Fruit fly (Drosophila melanogaster) whole organism, embryonic: ENCODE results near the gene Pfas.
A peak's percentile ranks its signal among the peaks of the same experiment; 100 is the strongest.

Experiments
- Atf3 ChIP-seq: fragments of 200-800 bp; sonication (Bioruptor generic); optimal IDR thresholded peaks from 3 replicates; lab custom pipeline; 2016; ENCODE audit warnings: missing biosample characterization, missing genetic modification characterization
- Blimp-1 ChIP-seq: fragments of 200-800 bp; sonication (Bioruptor generic); optimal IDR thresholded peaks from 3 replicates; lab custom pipeline; 2018; ENCODE audit warnings: missing biosample characterization, missing genetic modification characterization, mild to moderate bottlenecking, moderate library complexity, missing genetic modification reagents
- CG10543 ChIP-seq: fragments of 200-800 bp; sonication (Bioruptor generic); optimal IDR thresholded peaks from 3 replicates; lab custom pipeline; 2017; ENCODE audit warnings: missing biosample characterization, mild to moderate bottlenecking, missing genetic modification characterization, moderate library complexity
- CG10654 ChIP-seq: fragments of 200-800 bp; sonication (Bioruptor generic); optimal IDR thresholded peaks from 2 replicates; lab custom pipeline; 2016; ENCODE audit warnings: missing biosample characterization, missing genetic modification characterization
- CG10979 ChIP-seq: fragments of 200-800 bp; sonication (Bioruptor generic); optimal IDR thresholded peaks from 2 replicates; lab custom pipeline; 2018; ENCODE audit warnings: missing biosample characterization, mild to moderate bottlenecking, missing genetic modification characterization, moderate library complexity
- CG12104 ChIP-seq: fragments of 200-800 bp; sonication (Bioruptor generic); optimal IDR thresholded peaks from 3 replicates; lab custom pipeline; 2016; ENCODE audit warnings: missing biosample characterization, missing genetic modification characterization
- CG12942 ChIP-seq: fragments of 200-800 bp; sonication (Bioruptor generic); optimal IDR thresholded peaks from 3 replicates; lab custom pipeline; 2016; ENCODE audit warnings: missing biosample characterization, missing genetic modification characterization
- CG14014 ChIP-seq: fragments of 200-800 bp; sonication (Bioruptor generic); IDR thresholded peaks from 2 replicates; pipeline ENCODE4 v1.3.6; 2022; ENCODE audit warnings: missing biosample characterization, missing genetic modification characterization
- CG2116 ChIP-seq: fragments of 200-800 bp; sonication (Bioruptor generic); optimal IDR thresholded peaks from 3 replicates; lab custom pipeline; 2018; ENCODE audit warnings: missing biosample characterization, mild to moderate bottlenecking, missing genetic modification characterization
- CG31365 ChIP-seq: fragments of 200-800 bp; sonication (Bioruptor generic); optimal IDR thresholded peaks from 2 replicates; lab custom pipeline; 2018; ENCODE audit warnings: missing biosample characterization, mild to moderate bottlenecking, missing genetic modification characterization
- CG4282 ChIP-seq: fragments of 200-800 bp; sonication (Bioruptor generic); optimal IDR thresholded peaks from 2 replicates; lab custom pipeline; 2016; ENCODE audit warnings: missing biosample characterization, missing genetic modification characterization
- CG4820 ChIP-seq: fragments of 200-800 bp; sonication (Bioruptor generic); optimal IDR thresholded peaks from 3 replicates; lab custom pipeline; 2016; ENCODE audit warnings: missing biosample characterization, missing genetic modification characterization
- CG5953 ChIP-seq: fragments of 200-800 bp; sonication (Bioruptor generic); IDR thresholded peaks from 2 replicates; pipeline ENCODE4 v1.3.6; 2022; ENCODE audit warnings: missing biosample characterization, missing genetic modification characterization
- CG6175 ChIP-seq: fragments of 200-800 bp; sonication (Bioruptor generic); IDR thresholded peaks from 3 replicates; pipeline ENCODE4 v1.3.6; 2022; ENCODE audit warnings: missing biosample characterization, missing genetic modification characterization
- CG7556 ChIP-seq: fragments of 200-800 bp; sonication (Bioruptor generic); optimal IDR thresholded peaks from 2 replicates; lab custom pipeline; 2017; ENCODE audit warnings: missing biosample characterization, mild to moderate bottlenecking, missing genetic modification characterization
- CG8281 ChIP-seq: fragments of 200-800 bp; sonication (Bioruptor generic); optimal IDR thresholded peaks from 2 replicates; lab custom pipeline; 2018; ENCODE audit warnings: missing biosample characterization, mild to moderate bottlenecking, missing genetic modification characterization, moderate library complexity
- CoRest ChIP-seq: fragments of 200-800 bp; sonication (Bioruptor generic); optimal IDR thresholded peaks from 3 replicates; lab custom pipeline; 2018; ENCODE audit warnings: missing biosample characterization, mild to moderate bottlenecking, missing genetic modification characterization, moderate library complexity
- Drgx ChIP-seq: fragments of 200-800 bp; sonication (Bioruptor generic); IDR thresholded peaks from 2 replicates; pipeline ENCODE4 v1.3.6; 2022; ENCODE audit warnings: missing biosample characterization, missing genetic modification characterization
- HHEX ChIP-seq: fragments of 200-800 bp; sonication (Bioruptor generic); optimal IDR thresholded peaks from 3 replicates; lab custom pipeline; 2017; ENCODE audit warnings: missing biosample characterization, mild to moderate bottlenecking, missing genetic modification characterization, missing genetic modification reagents
- HLHmδ ChIP-seq: fragments of 200-800 bp; sonication (Bioruptor generic); optimal IDR thresholded peaks from 2 replicates; lab custom pipeline; 2018; ENCODE audit warnings: missing biosample characterization, mild to moderate bottlenecking, missing genetic modification characterization, moderate library complexity
- MESR4 ChIP-seq: fragments of 200-800 bp; sonication (Bioruptor generic); optimal IDR thresholded peaks from 2 replicates; lab custom pipeline; 2018; ENCODE audit warnings: missing biosample characterization, mild to moderate bottlenecking, missing genetic modification characterization, moderate library complexity
- NC2β ChIP-seq: fragments of 200-800 bp; sonication (Bioruptor generic); optimal IDR thresholded peaks from 2 replicates; lab custom pipeline; 2016; ENCODE audit warnings: missing biosample characterization, missing genetic modification characterization
- Nf-YB ChIP-seq: fragments of 200-800 bp; sonication (Bioruptor generic); optimal IDR thresholded peaks from 3 replicates; lab custom pipeline; 2019; ENCODE audit warnings: missing biosample characterization, mild to moderate bottlenecking, missing genetic modification characterization, moderate library complexity
- Side ChIP-seq: fragments of 200-800 bp; sonication (Bioruptor generic); optimal IDR thresholded peaks from 2 replicates; lab custom pipeline; 2016; ENCODE audit warnings: missing biosample characterization, missing genetic modification characterization
- ac ChIP-seq: fragments of 200-800 bp; sonication (Bioruptor generic); optimal IDR thresholded peaks from 3 replicates; lab custom pipeline; 2017; ENCODE audit warnings: missing biosample characterization, mild to moderate bottlenecking, missing genetic modification characterization
- al ChIP-seq: fragments of 200-800 bp; sonication (Bioruptor generic); IDR thresholded peaks from 2 replicates; pipeline ENCODE4 v1.3.6; 2022; ENCODE audit warnings: missing biosample characterization, missing genetic modification characterization
- bcd ChIP-seq: fragments of 200-800 bp; sonication (Bioruptor generic); optimal IDR thresholded peaks from 2 replicates; lab custom pipeline; 2017; ENCODE audit warnings: missing biosample characterization, mild to moderate bottlenecking, missing genetic modification characterization
- bigmax ChIP-seq: fragments of 200-800 bp; sonication (Bioruptor generic); optimal IDR thresholded peaks from 2 replicates; lab custom pipeline; 2018; ENCODE audit warnings: missing biosample characterization, mild to moderate bottlenecking, missing genetic modification characterization
- bowl ChIP-seq: fragments of 200-800 bp; sonication (Bioruptor generic); IDR thresholded peaks from 2 replicates; pipeline ENCODE4 v1.3.6; 2022; ENCODE audit warnings: missing biosample characterization, missing genetic modification characterization
- crc ChIP-seq: fragments of 200-800 bp; sonication (Bioruptor generic); optimal IDR thresholded peaks from 2 replicates; lab custom pipeline; 2016; ENCODE audit warnings: missing biosample characterization, missing genetic modification characterization
- crol ChIP-seq: fragments of 200-800 bp; sonication (Bioruptor generic); IDR thresholded peaks from 2 replicates; pipeline ENCODE4 v1.3.6; 2022; ENCODE audit warnings: missing biosample characterization, missing genetic modification characterization
- dysf ChIP-seq: fragments of 200-800 bp; sonication (Bioruptor generic); IDR thresholded peaks from 3 replicates; pipeline ENCODE4 v1.3.6; 2022; ENCODE audit warnings: missing biosample characterization, missing genetic modification characterization
- ewg ChIP-seq: fragments of 200-800 bp; sonication (Bioruptor generic); optimal IDR thresholded peaks from 3 replicates; lab custom pipeline; 2017; ENCODE audit warnings: mild to moderate bottlenecking, missing biosample characterization, missing genetic modification reagents, missing genetic modification characterization
- gce ChIP-seq: fragments of 200-800 bp; sonication (Bioruptor generic); IDR thresholded peaks from 3 replicates; pipeline ENCODE4 v1.3.6; 2022; ENCODE audit warnings: missing biosample characterization, missing genetic modification characterization
- kay ChIP-seq: fragments of 200-800 bp; sonication (Bioruptor generic); optimal IDR thresholded peaks from 2 replicates; lab custom pipeline; 2016; ENCODE audit warnings: missing biosample characterization, missing genetic modification characterization
- knrl ChIP-seq: fragments of 200-800 bp; sonication (Bioruptor generic); IDR thresholded peaks from 3 replicates; pipeline ENCODE4 v1.3.6; 2022; ENCODE audit warnings: missing biosample characterization, missing genetic modification characterization; ENCODE audit not compliant: partially characterized antibody
- mam ChIP-seq: fragments of 200-800 bp; sonication (Bioruptor generic); optimal IDR thresholded peaks from 3 replicates; lab custom pipeline; 2016; ENCODE audit warnings: missing biosample characterization, missing genetic modification characterization
- mld ChIP-seq: fragments of 200-800 bp; sonication (Bioruptor generic); IDR thresholded peaks from 3 replicates; pipeline ENCODE4 v1.3.6; 2022; ENCODE audit warnings: missing biosample characterization, missing genetic modification characterization; ENCODE audit not compliant: partially characterized antibody
- phol ChIP-seq: fragments of 200-800 bp; sonication (Bioruptor generic); optimal IDR thresholded peaks from 3 replicates; lab custom pipeline; 2018; ENCODE audit warnings: missing biosample characterization, mild to moderate bottlenecking, missing genetic modification characterization, moderate library complexity
- prd ChIP-seq, 3 experiments: fragments of >200 bp in 2 of 3; fragments of 200-800 bp in 1 of 3; sonication (Bioruptor generic) in 1 of 3; optimal IDR thresholded peaks in 2 of 3; IDR thresholded peaks in 1 of 3; 2 replicates in 2 of 3; 3 replicates in 1 of 3; pipeline versions ENCODE4 v1.3.6 to Lab custom; 2017 to 2022; ENCODE audit warnings: missing biosample characterization in 1 of 3, missing genetic modification characterization in 1 of 3
- pzg ChIP-seq: fragments of 200-800 bp; sonication (Bioruptor generic); optimal IDR thresholded peaks from 3 replicates; lab custom pipeline; 2018; ENCODE audit warnings: missing biosample characterization, mild to moderate bottlenecking, missing genetic modification characterization, moderate library complexity
- row ChIP-seq: fragments of 200-800 bp; sonication (Bioruptor generic); IDR thresholded peaks from 3 replicates; pipeline ENCODE4 v1.3.6; 2022; ENCODE audit warnings: missing biosample characterization, missing genetic modification characterization
- schlank ChIP-seq: fragments of 200-800 bp; sonication (Bioruptor generic); optimal IDR thresholded peaks from 2 replicates; lab custom pipeline; 2018; ENCODE audit warnings: missing biosample characterization, mild to moderate bottlenecking, missing genetic modification characterization
- sens ChIP-seq: fragments of 200-800 bp; sonication (Bioruptor generic); peaks from one replicate; lab custom pipeline; 2016; ENCODE audit warnings: missing biosample characterization, missing genetic modification characterization
- so ChIP-seq: fragments of 200-800 bp; sonication (Bioruptor generic); IDR thresholded peaks from 3 replicates; pipeline ENCODE4 v1.3.6; 2022; ENCODE audit warnings: missing biosample characterization, missing genetic modification characterization
- trh ChIP-seq: fragments of 200-800 bp; sonication (Bioruptor generic); optimal IDR thresholded peaks from 2 replicates; lab custom pipeline; 2016; ENCODE audit warnings: missing biosample characterization, missing genetic modification characterization
- unpg ChIP-seq: fragments of 200-800 bp; sonication (Bioruptor generic); optimal IDR thresholded peaks from 3 replicates; lab custom pipeline; 2018; ENCODE audit warnings: missing biosample characterization, mild to moderate bottlenecking, missing genetic modification characterization, moderate library complexity
- zen2 ChIP-seq: fragments of 200-800 bp; sonication (Bioruptor generic); IDR thresholded peaks from 3 replicates; pipeline ENCODE4 v1.3.6; 2022; ENCODE audit warnings: missing biosample characterization, missing genetic modification characterization; ENCODE audit not compliant: partially characterized antibody

The Pfas gene

dm6 chr2L:6045972-6046718 lies at the start of gene Pfas (continued):
- TF ChIP-seq so (GFP tag; lab: Robert Waterston, UW) (no peak), CG7556 (GFP tag; lab: Kevin White, UChicago) (peak; percentile 42), Side (peak; percentile 50), MESR4 (GFP tag; lab: Kevin White, UChicago) (peak; percentile 25), trh (GFP tag; lab: Kevin White, UChicago) (no peak), al (GFP tag; lab: Robert Waterston, UW) (0 out of 2 replicates have a peak, but pooled peaks have one; percentile 31), HLHmδ (no peak), phol (tag; lab: Kevin White, UChicago) (peak; percentile 21), CG12942 (GFP tag; lab: Kevin White, UChicago) (peak; percentile 36), CG10543 (GFP tag; lab: Kevin White, UChicago) (peak; percentile 60), dysf (GFP tag; lab: Robert Waterston, UW) (peak; percentile 51; the same call in 2 of the 3 replicates), CG4282 (GFP tag; lab: Kevin White, UChicago) (peak; percentile 27), mld (no peak), CG14014 (GFP tag; lab: Robert Waterston, UW) (peak; percentile 42; the same call in 1 of the 2 replicates), Blimp-1 (GFP tag; lab: Kevin White, UChicago) (peak; percentile 62), CG4820 (GFP tag; lab: Kevin White, UChicago) (peak; percentile 28), CG5953 (GFP tag; lab: Robert Waterston, UW) (no peak), CG2116 (no peak), NC2β (peak; percentile 12), pzg (GFP tag; lab: Kevin White, UChicago) (peak; percentile 65), crc (GFP tag; lab: Kevin White, UChicago) (peak; percentile 34), bcd (GFP tag; lab: Kevin White, UChicago) (peak; percentile 40), sens (GFP tag; lab: Kevin White, UChicago) (peak; percentile 87), CG10979 (tag; lab: Kevin White, UChicago) (peak; percentile 22), Atf3 (GFP tag; lab: Kevin White, UChicago) (no peak), kay (GFP tag; lab: Kevin White, UChicago) (peak; percentile 45), CG6175 (GFP tag; lab: Robert Waterston, UW) (no peak), CG10654 (peak; percentile 30), CoRest (tag; lab: Kevin White, UChicago) (peak; percentile 59), unpg (peak; percentile 40), zen2 (GFP tag; lab: Robert Waterston, UW) (no peak), ac (GFP tag; lab: Kevin White, UChicago) (no peak), CG31365 (peak; percentile 55), Nf-YB (GFP tag; lab: Kevin White, UChicago) (no peak), knrl (GFP tag; lab: Robert Waterston, UW) (no peak), ewg (GFP tag; lab: Kevin White, UChicago) (peak; percentile 6), gce (GFP tag; lab: Robert Waterston, UW) (0 out of 3 replicates have a peak, but pooled peaks have one; percentile 30), crol (GFP tag; lab: Robert Waterston, UW) (no peak), prd (optimal IDR thresholded peaks at IDR 0.05; lab: Kevin White, UChicago) (no peak), prd (GFP tag; IDR thresholded peaks at IDR 0.05; lab: Robert Waterston, UW) (0 out of 3 replicates have a peak, but pooled peaks have one; percentile 35), row (GFP tag; lab: Robert Waterston, UW) (peak; percentile 82), mam (peak; percentile 67), CG12104 (GFP tag; lab: Kevin White, UChicago) (peak; percentile 16), bigmax (GFP tag; lab: Kevin White, UChicago) (no peak), bowl (GFP tag; lab: Robert Waterston, UW) (no peak), CG8281 (tag; lab: Kevin White, UChicago) (no peak), Drgx (0 out of 2 replicates have a peak, but pooled peaks have one; percentile 26), schlank (tag; lab: Kevin White, UChicago) (peak; percentile 45), HHEX (GFP tag; lab: Kevin White, UChicago) (peak; percentile 27)
